Worm (Caenorhabditis elegans): Measurements from ENCODE around the gene T07C4.12.
A peak's percentile ranks its signal among the peaks of the same experiment; 100 is the strongest.

T07C4.12 gene

ce11 chrIII:10333961-10334542 lies 1.6 kb upstream of the T07C4.12 start, which contains the start of the genes jmjd-4 and mev-1 (continued):
- TF ChIP-seq xbp-1 (tag; optimal IDR thresholded peaks at IDR 0.05) (peak; percentile 86), nhr-237 (tag; optimal IDR thresholded peaks at IDR 0.05) (no peak), unc-62 (GFP tag; optimal IDR thresholded peaks at IDR 0.05) (no peak), nhr-84 (tag; optimal IDR thresholded peaks at IDR 0.05) (no peak), skn-1 (tag; optimal IDR thresholded peaks at IDR 0.05) (peak; percentile 86), dsc-1 (tag; optimal IDR thresholded peaks at IDR 0.05) (peak; percentile 92), unc-86 (tag; optimal IDR thresholded peaks at IDR 0.05) (peak; percentile 87), mef-2 (tag; optimal IDR thresholded peaks at IDR 0.05) (no peak), pag-3 (tag; optimal IDR thresholded peaks at IDR 0.05; ENCODE audit: borderline replicate concordance, insufficient read depth) (no peak), ceh-8 (GFP tag; optimal IDR thresholded peaks at IDR 0.05) (peak; percentile 84), mdl-1 (tag; optimal IDR thresholded peaks at IDR 0.05) (peak in 1 of 2 experiments; percentile 77), ztf-4 (tag; optimal IDR thresholded peaks at IDR 0.05) (peak; percentile 38), fos-1 (tag; optimal IDR thresholded peaks at IDR 0.05) (peak; percentile 72), unc-130 (tag; optimal IDR thresholded peaks at IDR 0.05) (peak; percentile 29), nhr-47 (tag; optimal IDR thresholded peaks at IDR 0.05) (peak; percentile 94), nhr-20 (tag; optimal IDR thresholded peaks at IDR 0.05) (peak; percentile 88), elt-3 (tag; optimal IDR thresholded peaks at IDR 0.05) (peak in 2 of 6 experiments; percentile 73 to 76), irx-1 (tag; optimal IDR thresholded peaks at IDR 0.05) (peak; percentile 89), blmp-1 (tag; optimal IDR thresholded peaks at IDR 0.05) (peak; percentile 50), hlh-17 (GFP tag; optimal IDR thresholded peaks at IDR 0.05; ENCODE audit: borderline replicate concordance) (no peak), nhr-12 (tag; optimal IDR thresholded peaks at IDR 0.05) (no peak), aly-2 (tag; optimal IDR thresholded peaks at IDR 0.05) (peak; percentile 51), lsy-2 (tag; optimal IDR thresholded peaks at IDR 0.05) (peak; percentile 90 to 93), nhr-19 (GFP tag; conservative IDR thresholded peaks at IDR 0.05) (peak; percentile 89), fkh-10 (GFP tag; optimal IDR thresholded peaks at IDR 0.05) (peak; percentile 10), alr-1 (tag; optimal IDR thresholded peaks at IDR 0.05; ENCODE audit: borderline replicate concordance) (no peak), nhr-28 (tag; optimal IDR thresholded peaks at IDR 0.05) (no peak), lin-39 (tag; optimal IDR thresholded peaks at IDR 0.05) (peak; percentile 89), Y116A8C.19 (tag; optimal IDR thresholded peaks at IDR 0.05; ENCODE audit: borderline replicate concordance) (no peak), fkh-4 (tag; optimal IDR thresholded peaks at IDR 0.05; ENCODE audit: borderline replicate concordance) (peak; percentile 48), C04F5.9 (tag; optimal IDR thresholded peaks at IDR 0.05) (peak; percentile 65), ces-1 (GFP tag; optimal IDR thresholded peaks at IDR 0.05) (no peak), pqm-1 (tag; optimal IDR thresholded peaks at IDR 0.05) (peak; percentile 30), egl-13 (tag; optimal IDR thresholded peaks at IDR 0.05) (peak; percentile 63), grh-1 (GFP tag; IDR thresholded peaks at IDR 0.05) (peak; percentile 90), sup-37 (GFP tag; optimal IDR thresholded peaks at IDR 0.05) (peak; percentile 81), tbx-2 (tag; optimal IDR thresholded peaks at IDR 0.05) (peak; percentile 85), lin-13 (GFP tag; optimal IDR thresholded peaks at IDR 0.05) (peak; percentile 79), aha-1 (tag; optimal IDR thresholded peaks at IDR 0.05) (peak; percentile 81), nhr-11 (tag; optimal IDR thresholded peaks at IDR 0.05) (peak; percentile 58), unc-30 (tag; optimal IDR thresholded peaks at IDR 0.05) (no peak), ets-5 (GFP tag; IDR thresholded peaks at IDR 0.05) (no peak), ceh-63 (GFP tag; optimal IDR thresholded peaks at IDR 0.05) (no peak), nhr-76 (tag; optimal IDR thresholded peaks at IDR 0.05) (no peak), egl-27 (tag; optimal IDR thresholded peaks at IDR 0.05) (no peak), efl-3 (GFP tag; optimal IDR thresholded peaks at IDR 0.05) (no peak), nhr-85 (tag) (peak; percentile 98), ceh-90 (tag; optimal IDR thresholded peaks at IDR 0.05) (peak; percentile 56), F16B12.6 (tag; optimal IDR thresholded peaks at IDR 0.05) (peak; percentile 76), snu-23 (GFP tag; optimal IDR thresholded peaks at IDR 0.05) (peak; percentile 93)
